Worm (Caenorhabditis elegans): ENCODE data around the gene C56C10.4.

The C56C10.4 gene

ce11 chrII:6561300-6561699 lies 21.6 kb upstream of the C56C10.4 start, which contains the start of gene F18C5.10 (continued):
- TF ChIP-seq daf-8 (GFP tag; IDR thresholded peaks at IDR 0.05), result no peak
- no peak for TF ChIP-seq nhr-48 (tag; optimal IDR thresholded peaks at IDR 0.05)
- no peak for TF ChIP-seq spr-1 (tag; optimal IDR thresholded peaks at IDR 0.05)
- TF ChIP-seq ceh-32 (tag; optimal IDR thresholded peaks at IDR 0.05; ENCODE audit: poor library complexity), result no peak
- TF ChIP-seq T26A8.4 (GFP tag; IDR thresholded peaks at IDR 0.05), result no peak
- TF ChIP-seq lin-39 (tag; optimal IDR thresholded peaks at IDR 0.05), result no peak
- peak; percentile 18 for TF ChIP-seq dve-1 (tag; optimal IDR thresholded peaks at IDR 0.05; ENCODE audit: insufficient read depth)
- no peak for TF ChIP-seq ceh-44 (GFP tag; IDR thresholded peaks at IDR 0.05)
- TF ChIP-seq lin-15B (tag; optimal IDR thresholded peaks at IDR 0.05), result no peak
- TF ChIP-seq ctbp-1 (GFP tag; IDR thresholded peaks at IDR 0.05), result no peak
- no peak for TF ChIP-seq F49E8.2 (tag; optimal IDR thresholded peaks at IDR 0.05; ENCODE audit: borderline replicate concordance)
- no peak for TF ChIP-seq unc-39 (tag; optimal IDR thresholded peaks at IDR 0.05)
- TF ChIP-seq ama-1 (optimal IDR thresholded peaks at IDR 0.05), result peak; percentile 79
- TF ChIP-seq lin-1 (GFP tag; IDR thresholded peaks at IDR 0.05), result no peak
- TF ChIP-seq nhr-11 (tag; optimal IDR thresholded peaks at IDR 0.05), result peak; percentile 35
- TF ChIP-seq mep-1 (tag; optimal IDR thresholded peaks at IDR 0.05), result no peak
- no peak for TF ChIP-seq nhr-10 (tag; optimal IDR thresholded peaks at IDR 0.05)

- TF ChIP-seq T26A8.4 (GFP tag; IDR thresholded peaks at IDR 0.05) (no peak), nhr-48 (tag; optimal IDR thresholded peaks at IDR 0.05) (peak; percentile 69), ceh-82 (tag; optimal IDR thresholded peaks at IDR 0.05) (no peak), mdl-1 (tag; optimal IDR thresholded peaks at IDR 0.05) (peak in 1 of 2 experiments; percentile 54), unc-130 (GFP tag; optimal IDR thresholded peaks at IDR 0.05) (no peak), dpl-1 (GFP tag; optimal IDR thresholded peaks at IDR 0.05) (no peak), hlh-11 (tag; optimal IDR thresholded peaks at IDR 0.05) (peak; percentile 61), dve-1 (tag; optimal IDR thresholded peaks at IDR 0.05; ENCODE audit: insufficient read depth) (peak; percentile 27), daf-16 (GFP tag; optimal IDR thresholded peaks at IDR 0.05) (peak in 1 of 2 experiments; percentile 62), daf-16 (tag; optimal IDR thresholded peaks at IDR 0.05) (peak; percentile 12), nhr-25 (tag; optimal IDR thresholded peaks at IDR 0.05; ENCODE audit: borderline replicate concordance, insufficient read depth) (peak; percentile 91), skn-1 (tag; optimal IDR thresholded peaks at IDR 0.05) (no peak), nhr-76 (tag; optimal IDR thresholded peaks at IDR 0.05) (no peak), mxl-3 (GFP tag; optimal IDR thresholded peaks at IDR 0.05) (peak; percentile 37), cey-2 (tag; optimal IDR thresholded peaks at IDR 0.05; ENCODE audit: borderline replicate concordance, insufficient read depth) (peak; percentile 82), jun-1 (tag; optimal IDR thresholded peaks at IDR 0.05) (no peak), aly-2 (tag; optimal IDR thresholded peaks at IDR 0.05) (no peak), php-3 (GFP tag; IDR thresholded peaks at IDR 0.05) (no peak), ama-1 (optimal IDR thresholded peaks at IDR 0.05) (peak; percentile 10), egl-27 (tag; optimal IDR thresholded peaks at IDR 0.05) (no peak), nhr-28 (tag; optimal IDR thresholded peaks at IDR 0.05) (peak; percentile 70), unc-62 (GFP tag; optimal IDR thresholded peaks at IDR 0.05 in 1 of 2) (peak in 1 of 2 experiments; percentile 92), unc-62 (tag; optimal IDR thresholded peaks at IDR 0.05) (no peak), ztf-11 (tag; optimal IDR thresholded peaks at IDR 0.05) (no peak), lin-29 (GFP tag; IDR thresholded peaks at IDR 0.05) (0 out of 2 replicates have a peak, but pooled peaks have one; percentile 37), zfp-3 (GFP tag; conservative IDR thresholded peaks at IDR 0.05) (no peak)
These were observed 20.5 kb upstream of the C56C10.4 start for ce11 chrII:6562203-6562867.

DNA sequence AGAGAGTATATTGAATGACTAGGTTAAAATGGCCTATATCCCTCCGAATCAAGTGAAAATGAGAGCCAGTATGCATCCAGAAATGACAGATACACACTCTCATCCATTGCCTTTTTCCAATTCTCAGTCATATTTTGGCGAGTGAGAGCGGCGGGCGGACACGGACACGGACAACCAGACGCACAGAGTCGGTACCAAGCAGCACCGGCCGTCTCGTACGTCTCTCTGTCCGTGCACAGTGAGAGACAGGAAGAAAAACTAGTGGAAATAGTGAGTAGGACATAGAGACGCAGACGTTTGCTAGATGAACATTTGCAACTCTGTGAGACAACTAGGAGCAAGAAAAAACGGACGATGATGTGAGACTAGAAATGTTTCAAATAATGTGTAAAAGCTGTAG lies 19.6 kb upstream of the C56C10.4 start:
- TF ChIP-seq F10B5.3 (tag; optimal IDR thresholded peaks at IDR 0.05) (no peak), lsy-2 (tag; optimal IDR thresholded peaks at IDR 0.05) (peak in 1 of 2 experiments; percentile 27), skn-1 (tag; optimal IDR thresholded peaks at IDR 0.05) (no peak), mes-2 (tag; optimal IDR thresholded peaks at IDR 0.05; ENCODE audit: poor library complexity, severe bottlenecking) (peak; percentile 31), ctbp-1 (GFP tag; IDR thresholded peaks at IDR 0.05) (peak; percentile 49; the same call in 1 of the 2 replicates), F37D6.2 (tag; optimal IDR thresholded peaks at IDR 0.05) (peak; percentile 27), T26A8.4 (GFP tag; IDR thresholded peaks at IDR 0.05) (peak; percentile 35; the same call in 1 of the 2 replicates), tag-97 (GFP tag; IDR thresholded peaks at IDR 0.05) (no peak), mdl-1 (tag; optimal IDR thresholded peaks at IDR 0.05) (peak in 1 of 2 experiments; percentile 27), daf-16 (GFP tag; optimal IDR thresholded peaks at IDR 0.05) (no peak), daf-16 (tag; optimal IDR thresholded peaks at IDR 0.05) (peak; percentile 22), unc-62 (GFP tag; optimal IDR thresholded peaks at IDR 0.05 in 1 of 2) (peak in 1 of 2 experiments; percentile 13), unc-62 (tag; optimal IDR thresholded peaks at IDR 0.05) (no peak), hif-1 (tag; optimal IDR thresholded peaks at IDR 0.05) (peak in 1 of 2 experiments; percentile 7), hlh-11 (tag; optimal IDR thresholded peaks at IDR 0.05) (peak; percentile 72), F49E8.2 (tag; optimal IDR thresholded peaks at IDR 0.05; ENCODE audit: borderline replicate concordance) (no peak), mep-1 (tag; optimal IDR thresholded peaks at IDR 0.05) (peak; percentile 53), dve-1 (tag; optimal IDR thresholded peaks at IDR 0.05; ENCODE audit: insufficient read depth) (peak; percentile 43), hmg-1.1 (GFP tag; IDR thresholded peaks at IDR 0.05) (peak; percentile 78)
